Fruit fly (Drosophila melanogaster): ENCODE measurements around the gene nAChRbeta1.

nAChRbeta1 gene

DNA sequence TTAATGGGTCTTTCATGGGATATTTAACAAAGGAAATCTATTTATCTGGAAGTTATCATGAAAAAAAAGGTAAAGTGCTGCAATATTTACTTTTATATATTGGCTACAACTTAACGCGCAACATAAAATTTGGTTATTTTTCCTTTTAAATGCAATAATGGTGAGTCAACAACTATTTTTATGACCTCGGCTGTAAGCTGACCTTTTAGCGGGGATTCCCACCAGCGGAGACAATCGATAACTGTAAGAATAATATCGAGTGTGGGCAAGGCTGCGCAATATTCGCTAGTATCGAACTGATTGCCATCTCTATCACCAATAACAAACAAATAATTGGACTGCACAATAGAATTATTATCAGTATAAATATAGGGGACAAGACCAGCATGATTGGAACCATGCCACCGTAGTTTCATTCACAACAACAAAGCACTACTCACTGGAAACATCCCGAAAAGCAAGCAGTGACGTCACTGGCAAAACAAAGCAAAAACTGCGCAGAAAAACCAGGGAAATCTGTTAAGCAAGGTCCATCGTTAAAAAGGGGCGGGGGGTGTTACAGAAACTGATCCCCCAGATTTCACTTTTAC is 25.9 kb upstream of the nAChRbeta1 start, which contains the start of gene Syx17 (continued):
- TF ChIP-seq CG9139 (GFP tag; optimal IDR thresholded peaks at IDR 0.05) = no peak
- TF ChIP-seq Gug (GFP tag; IDR thresholded peaks at IDR 0.05) = no peak
- no peak for TF ChIP-seq CG4318 (GFP tag; optimal IDR thresholded peaks at IDR 0.05)
- peak in 1 of 2 experiments; percentile 3 for TF ChIP-seq ss (GFP tag; optimal IDR thresholded peaks at IDR 0.05)
- peak; percentile 41 for TF ChIP-seq topi (GFP tag; optimal IDR thresholded peaks at IDR 0.05)
- peak; percentile 37 for TF ChIP-seq CG6808 (GFP tag; optimal IDR thresholded peaks at IDR 0.05)
- no peak for TF ChIP-seq Hr38 (GFP tag; optimal IDR thresholded peaks at IDR 0.05)
- TF ChIP-seq Hr4 (GFP tag; optimal IDR thresholded peaks at IDR 0.05) = peak; percentile 66
- TF ChIP-seq CG6163 (GFP tag; IDR thresholded peaks at IDR 0.05) = peak; percentile 72; the same call in 2 of the 3 replicates
- TF ChIP-seq cyc (GFP tag; optimal IDR thresholded peaks at IDR 0.05) = peak; percentile 55
- TF ChIP-seq Ets96B (tag; optimal IDR thresholded peaks at IDR 0.05) = peak; percentile 36
- peak; percentile 77 for TF ChIP-seq Sox14 (GFP tag; optimal IDR thresholded peaks at IDR 0.05)
- peak; percentile 23 for TF ChIP-seq dsx (GFP tag; optimal IDR thresholded peaks at IDR 0.05; ENCODE audit: poor library complexity, severe bottlenecking)
- peak; percentile 38 for TF ChIP-seq CG10631 (GFP tag; optimal IDR thresholded peaks at IDR 0.05)
- no peak for TF ChIP-seq CG6792 (GFP tag; optimal IDR thresholded peaks at IDR 0.05)
- TF ChIP-seq CG6276 (GFP tag; optimal IDR thresholded peaks at IDR 0.05) = peak; percentile 57

DNA sequence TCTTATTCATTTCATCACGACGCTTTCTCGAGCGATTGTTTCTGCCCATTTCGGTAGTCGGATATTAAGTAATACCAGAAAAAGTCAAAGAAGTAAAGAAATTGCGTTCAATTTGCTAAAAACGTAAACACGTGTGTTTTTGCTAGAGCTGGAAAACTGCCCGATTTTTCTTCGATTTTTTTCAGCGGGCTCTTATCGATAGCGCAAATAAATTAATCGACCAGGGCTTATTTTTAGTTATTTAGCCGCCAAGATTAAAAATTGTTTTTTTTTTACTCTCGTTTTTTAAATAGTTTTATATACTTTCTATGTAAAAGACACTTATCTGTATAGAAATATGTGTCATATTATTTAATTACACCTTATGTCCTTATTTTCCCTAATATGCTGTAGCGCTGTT is 23.2 kb upstream of the nAChRbeta1 start, which contains the start of gene CG15019:
CG15019 (minus strand) TSS at position 138 of the 400 bp plus-strand sequence.
- TF ChIP-seq acj6 (GFP tag; optimal IDR thresholded peaks at IDR 0.05) (no peak), CG3032 (tag; optimal IDR thresholded peaks at IDR 0.05) (no peak), cyc (GFP tag; optimal IDR thresholded peaks at IDR 0.05) (no peak), ss (GFP tag; optimal IDR thresholded peaks at IDR 0.05) (no peak), CG6808 (GFP tag; optimal IDR thresholded peaks at IDR 0.05) (no peak), CG4318 (GFP tag; optimal IDR thresholded peaks at IDR 0.05) (no peak), Ets96B (tag; optimal IDR thresholded peaks at IDR 0.05) (no peak), CG6163 (GFP tag; IDR thresholded peaks at IDR 0.05) (no peak), CG34406 (GFP tag; optimal IDR thresholded peaks at IDR 0.05) (no peak), CG7368 (GFP tag; optimal IDR thresholded peaks at IDR 0.05) (no peak), CG6854 (GFP tag; optimal IDR thresholded peaks at IDR 0.05) (no peak), Eip93F (GFP tag; optimal IDR thresholded peaks at IDR 0.05) (no peak), CG10631 (GFP tag; optimal IDR thresholded peaks at IDR 0.05) (no peak), esn (GFP tag; optimal IDR thresholded peaks at IDR 0.05) (no peak), Sox14 (GFP tag; optimal IDR thresholded peaks at IDR 0.05) (no peak), CG15336 (GFP tag; IDR thresholded peaks at IDR 0.05) (no peak), CG16779 (tag; optimal IDR thresholded peaks at IDR 0.05) (no peak), pdm3 (GFP tag; optimal IDR thresholded peaks at IDR 0.05) (no peak), Hr4 (GFP tag; optimal IDR thresholded peaks at IDR 0.05) (no peak), Sox102F (GFP tag; optimal IDR thresholded peaks at IDR 0.05) (no peak)

DNA sequence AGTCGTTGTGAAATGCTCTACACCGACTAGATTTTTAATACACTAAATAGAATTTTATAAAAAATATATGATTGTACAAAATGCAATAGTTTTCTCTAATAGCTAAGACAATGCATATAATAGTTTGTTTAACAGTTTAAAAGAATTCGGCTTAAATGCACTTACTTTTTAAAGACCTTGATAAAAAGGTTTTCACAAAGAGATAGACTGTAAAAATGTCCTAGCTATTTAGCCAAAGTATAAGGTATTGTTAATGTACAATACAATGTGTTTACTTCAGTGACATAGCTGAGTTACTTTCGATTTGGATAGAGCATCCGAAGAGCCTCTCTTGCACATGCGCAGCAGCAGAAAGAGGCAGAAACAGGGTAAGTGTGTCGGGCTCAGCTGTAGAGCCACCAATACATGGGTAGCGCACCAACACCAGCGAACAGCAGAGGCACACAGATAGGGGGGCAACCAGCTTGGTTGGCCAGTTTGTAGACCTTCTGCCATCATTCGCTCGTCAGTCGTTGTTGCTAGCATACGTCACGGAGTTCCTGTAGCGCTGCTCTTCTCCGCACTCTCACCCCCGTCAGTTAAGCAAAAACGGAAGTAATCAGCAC is 22.4 kb upstream of the nAChRbeta1 start, which contains the start of gene TP53INP:
TP53INP (plus strand) TSS at position 291 of the 605 bp plus-strand sequence.
- TF ChIP-seq salr (GFP tag; optimal IDR thresholded peaks at IDR 0.05) = peak; percentile 80 to 93
- TF ChIP-seq lz (GFP tag; optimal IDR thresholded peaks at IDR 0.05) = peak; percentile 89
- peak; percentile 70; the same call in 2 of the 3 replicates for TF ChIP-seq CG6163 (GFP tag; IDR thresholded peaks at IDR 0.05)
- TF ChIP-seq CG8319 (GFP tag; optimal IDR thresholded peaks at IDR 0.05) = peak; percentile 72
- peak; percentile 85 for TF ChIP-seq cyc (GFP tag; optimal IDR thresholded peaks at IDR 0.05)
- peak; percentile 93 for TF ChIP-seq Eip75B (GFP tag; optimal IDR thresholded peaks at IDR 0.05)
- TF ChIP-seq fd85E (GFP tag; optimal IDR thresholded peaks at IDR 0.05) = peak; percentile 63
- TF ChIP-seq Eip78C (GFP tag) = peak; percentile 97
- peak; percentile 91 for TF ChIP-seq svp (GFP tag)
- peak; percentile 91 for TF ChIP-seq CG8119 (GFP tag; IDR thresholded peaks at IDR 0.05)
- peak; percentile 61 for TF ChIP-seq CG11294 (GFP tag; IDR thresholded peaks at IDR 0.05)
- TF ChIP-seq CG16779 (tag; optimal IDR thresholded peaks at IDR 0.05) = peak; percentile 89
- TF ChIP-seq net (GFP tag; optimal IDR thresholded peaks at IDR 0.05) = peak; percentile 91
- peak; percentile 64 for TF ChIP-seq CG7368 (GFP tag; optimal IDR thresholded peaks at IDR 0.05)
- TF ChIP-seq OdsH (GFP tag; optimal IDR thresholded peaks at IDR 0.05) = peak; percentile 91
- TF ChIP-seq achi (GFP tag; optimal IDR thresholded peaks at IDR 0.05) = peak; percentile 91
- peak; percentile 72 for TF ChIP-seq CG9139 (GFP tag; optimal IDR thresholded peaks at IDR 0.05)
- peak; percentile 57 for TF ChIP-seq Eip93F (GFP tag; optimal IDR thresholded peaks at IDR 0.05)
- TF ChIP-seq dac (GFP tag; optimal IDR thresholded peaks at IDR 0.05) = peak; percentile 72
- TF ChIP-seq ss (GFP tag; optimal IDR thresholded peaks at IDR 0.05) = peak; percentile 66 to 94
- peak; percentile 76 for TF ChIP-seq Hr39 (GFP tag; optimal IDR thresholded peaks at IDR 0.05)
- TF ChIP-seq fd59A (GFP tag; optimal IDR thresholded peaks at IDR 0.05) = peak; percentile 88
- TF ChIP-seq Sox14 (GFP tag; optimal IDR thresholded peaks at IDR 0.05) = peak; percentile 88
- no peak for TF ChIP-seq Hr38 (GFP tag; optimal IDR thresholded peaks at IDR 0.05)
- peak; percentile 96 for TF ChIP-seq CG32006 (GFP tag; optimal IDR thresholded peaks at IDR 0.05)
- TF ChIP-seq acj6 (GFP tag; optimal IDR thresholded peaks at IDR 0.05) = peak; percentile 93
- TF ChIP-seq vri (GFP tag; optimal IDR thresholded peaks at IDR 0.05) = peak; percentile 63

Data from whole organism, prepupa.